Worm (Caenorhabditis elegans) whole organism, young adult: ENCODE measurements around the gene C40H1.7.

Experiments used
- B0019.2 ChIP-seq: fragments of 200-800 bp; sonication (Bioruptor generic); conservative IDR thresholded peaks from 2 replicates; pipeline ENCODE4 v1.3.6; 2022; ENCODE audit warnings: missing genetic modification reagents, missing genetic modification characterization, missing compliant biosample characterization
- B0261.1 ChIP-seq: sonication (generic microtip); optimal IDR thresholded peaks from 2 replicates; lab custom pipeline; 2016; ENCODE audit warnings: mild to moderate bottlenecking, missing genetic modification characterization, moderate library complexity, missing compliant biosample characterization
- C17E4.6 ChIP-seq: fragments of 200-800 bp; sonication (Bioruptor generic); IDR thresholded peaks from 2 replicates; pipeline ENCODE4 v1.3.6; 2022; ENCODE audit warnings: missing genetic modification reagents, missing genetic modification characterization, missing compliant biosample characterization
- F37B4.10 ChIP-seq: fragments of 200-800 bp; sonication (Bioruptor generic); IDR thresholded peaks from 2 replicates; pipeline ENCODE4 v1.3.6; 2022; ENCODE audit warnings: missing genetic modification characterization, missing compliant biosample characterization
- F39B2.1 ChIP-seq: fragments of 200-800 bp; sonication (Bioruptor generic); IDR thresholded peaks from 2 replicates; pipeline ENCODE4 v1.3.6; 2022; ENCODE audit warnings: missing genetic modification reagents, missing genetic modification characterization, missing compliant biosample characterization
- K11D2.4 ChIP-seq: fragments of 200-800 bp; sonication (Bioruptor generic); IDR thresholded peaks from 2 replicates; pipeline ENCODE4 v1.3.6; 2022; ENCODE audit warnings: missing genetic modification reagents, missing genetic modification characterization, missing compliant biosample characterization
- T07F8.4 ChIP-seq: sonication (generic microtip); optimal IDR thresholded peaks from 2 replicates; lab custom pipeline; 2016; ENCODE audit warnings: mild to moderate bottlenecking, missing genetic modification characterization, moderate library complexity, missing compliant biosample characterization
- ZK185.1 ChIP-seq: sonication (generic microtip); optimal IDR thresholded peaks from 2 replicates; lab custom pipeline; 2016; ENCODE audit warnings: mild to moderate bottlenecking, missing genetic modification characterization, missing compliant biosample characterization; ENCODE audit not compliant: poor library complexity, severe bottlenecking
- attf-3 ChIP-seq: fragments of 200-800 bp; sonication (Bioruptor generic); conservative IDR thresholded peaks from 2 replicates; pipeline ENCODE4 v1.3.6; 2022; ENCODE audit warnings: missing genetic modification reagents, missing genetic modification characterization, missing compliant biosample characterization
- attf-5 ChIP-seq: fragments of 200-800 bp; sonication (Bioruptor generic); optimal IDR thresholded peaks from 2 replicates; lab custom pipeline; 2018; ENCODE audit warnings: mild to moderate bottlenecking, missing genetic modification characterization, missing compliant biosample characterization
- bed-1 ChIP-seq: fragments of 200-800 bp; sonication (Bioruptor generic); IDR thresholded peaks from 2 replicates; pipeline ENCODE4 v1.3.6; 2022; ENCODE audit warnings: missing genetic modification reagents, missing genetic modification characterization, missing compliant biosample characterization
- cebp-2 ChIP-seq: fragments of 200-800 bp; sonication (Bioruptor generic); IDR thresholded peaks from 2 replicates; pipeline ENCODE4 v1.3.6; 2022; ENCODE audit warnings: missing genetic modification characterization, missing compliant biosample characterization
- ceh-100 ChIP-seq: fragments of 200-800 bp; sonication (Bioruptor generic); IDR thresholded peaks from 2 replicates; pipeline ENCODE4 v1.3.6; 2022; ENCODE audit warnings: missing genetic modification reagents, missing genetic modification characterization, missing compliant biosample characterization
- ceh-91 ChIP-seq: fragments of 200-800 bp; sonication (Bioruptor generic); IDR thresholded peaks from 2 replicates; pipeline ENCODE4 v1.3.6; 2022; ENCODE audit warnings: missing genetic modification reagents, missing genetic modification characterization, missing compliant biosample characterization
- dox-1 ChIP-seq: fragments of 200-800 bp; sonication (Bioruptor generic); IDR thresholded peaks from 2 replicates; pipeline ENCODE4 v1.3.6; 2022; ENCODE audit warnings: missing genetic modification reagents, missing genetic modification characterization, missing compliant biosample characterization
- dpl-1 ChIP-seq: fragments of 150-350 bp; optimal IDR thresholded peaks from 2 replicates; lab custom pipeline; 2014; ENCODE audit warnings: missing biosample characterization, missing genetic modification reagents, missing genetic modification characterization
- egl-18 ChIP-seq: fragments of 200-800 bp; sonication (Bioruptor generic); IDR thresholded peaks from 2 replicates; pipeline ENCODE4 v1.3.6; 2022; ENCODE audit warnings: missing genetic modification reagents, missing genetic modification characterization, missing compliant biosample characterization
- let-607 ChIP-seq, 2 experiments: fragments of 200-800 bp in 1 of 2; sonication (Bioruptor generic) in 1 of 2; sonication (generic microtip) in 1 of 2; optimal IDR thresholded peaks; 2 replicates each; lab custom pipeline; 2016 to 2018; ENCODE audit warnings: mild to moderate bottlenecking in 2 of 2, missing compliant biosample characterization in 2 of 2, missing genetic modification characterization in 2 of 2, moderate library complexity in 2 of 2, missing genotype in 1 of 2
- lin-26 ChIP-seq: fragments of 200-800 bp; sonication (Bioruptor generic); IDR thresholded peaks from 2 replicates; pipeline ENCODE4 v1.3.6; 2022; ENCODE audit warnings: missing genetic modification reagents, missing genetic modification characterization, missing compliant biosample characterization
- lir-1 ChIP-seq: fragments of 200-800 bp; sonication (Bioruptor generic); conservative IDR thresholded peaks from 2 replicates; pipeline ENCODE4 v1.3.6; 2022; ENCODE audit warnings: missing genetic modification reagents, missing genetic modification characterization, missing compliant biosample characterization
- lsl-1 ChIP-seq: fragments of 200-800 bp; sonication (Bioruptor generic); optimal IDR thresholded peaks from 2 replicates; lab custom pipeline; 2018; ENCODE audit warnings: mild to moderate bottlenecking, missing genetic modification characterization, moderate library complexity, missing compliant biosample characterization
- madf-10 ChIP-seq: sonication (generic microtip); optimal IDR thresholded peaks from 2 replicates; lab custom pipeline; 2016; ENCODE audit warnings: mild to moderate bottlenecking, missing genetic modification characterization, missing compliant biosample characterization
- madf-3 ChIP-seq: fragments of 200-800 bp; sonication (Bioruptor generic); IDR thresholded peaks from 2 replicates; pipeline ENCODE4 v1.3.6; 2022; ENCODE audit warnings: missing genetic modification reagents, missing genetic modification characterization, missing compliant biosample characterization
- mcd-1 ChIP-seq: fragments of 200-800 bp; sonication (Bioruptor generic); IDR thresholded peaks from 2 replicates; pipeline ENCODE4 v1.3.6; 2022; ENCODE audit warnings: missing genetic modification reagents, missing genetic modification characterization, missing compliant biosample characterization
- mel-28 ChIP-seq: sonication (generic microtip); optimal IDR thresholded peaks from 2 replicates; lab custom pipeline; 2016; ENCODE audit warnings: borderline replicate concordance, mild to moderate bottlenecking, missing genetic modification characterization, missing compliant biosample characterization
- mes-4 ChIP-seq: sonication (generic microtip); optimal IDR thresholded peaks from 2 replicates; lab custom pipeline; 2016; ENCODE audit warnings: missing genotype, missing genetic modification characterization, missing compliant biosample characterization
- mxl-1 ChIP-seq: sonication (generic microtip); optimal IDR thresholded peaks from 2 replicates; lab custom pipeline; 2016; ENCODE audit warnings: missing genetic modification characterization, missing compliant biosample characterization
- rcor-1 ChIP-seq: fragments of 200-800 bp; sonication (Bioruptor generic); IDR thresholded peaks from 2 replicates; pipeline ENCODE4 v1.3.6; 2022; ENCODE audit warnings: missing genetic modification reagents, missing genetic modification characterization, missing compliant biosample characterization
- rec-8 ChIP-seq, 2 experiments: sonication (generic microtip); optimal IDR thresholded peaks; 2 replicates each; lab custom pipeline; 2016; ENCODE audit warnings: mild to moderate bottlenecking in 2 of 2, missing genetic modification characterization in 2 of 2, missing genetic modification reagents in 2 of 2, missing genotype in 2 of 2, missing biosample characterization in 1 of 2, missing compliant biosample characterization in 1 of 2, moderate library complexity in 1 of 2
- sdz-38 ChIP-seq: sonication (generic microtip); optimal IDR thresholded peaks from 2 replicates; lab custom pipeline; 2016; ENCODE audit warnings: missing genotype, missing genetic modification characterization, missing compliant biosample characterization
- snpc-1.1 ChIP-seq: sonication (generic microtip); optimal IDR thresholded peaks from 2 replicates; lab custom pipeline; 2017; ENCODE audit warnings: missing genetic modification characterization, mild to moderate bottlenecking, missing compliant biosample characterization, antibody characterized with exemption, moderate library complexity, missing genotype, missing genetic modification reagents; ENCODE audit not compliant: insufficient read depth
- unc-130 ChIP-seq: sonication (generic microtip); optimal IDR thresholded peaks from 2 replicates; lab custom pipeline; 2016; ENCODE audit warnings: missing genetic modification reagents, missing genetic modification characterization, missing compliant biosample characterization
- xnd-1 ChIP-seq: sonication (generic microtip); optimal IDR thresholded peaks from 2 replicates; lab custom pipeline; 2016; ENCODE audit warnings: missing genotype, missing genetic modification reagents, missing genetic modification characterization, missing compliant biosample characterization
- zfh-2 ChIP-seq: fragments of 200-800 bp; sonication (Bioruptor generic); conservative IDR thresholded peaks from 2 replicates; pipeline ENCODE4 v1.3.6; 2022; ENCODE audit warnings: missing genetic modification reagents, missing genetic modification characterization, missing compliant biosample characterization
- ztf-18 ChIP-seq: sonication (generic microtip); optimal IDR thresholded peaks from 2 replicates; lab custom pipeline; 2016; ENCODE audit warnings: missing genotype, mild to moderate bottlenecking, missing genetic modification characterization, missing compliant biosample characterization
- ztf-25 ChIP-seq: fragments of 200-800 bp; sonication (Bioruptor generic); IDR thresholded peaks from 2 replicates; pipeline ENCODE4 v1.3.6; 2022; ENCODE audit warnings: missing genetic modification reagents, missing genetic modification characterization, missing compliant biosample characterization
- ztf-3 ChIP-seq: fragments of 200-800 bp; sonication (Bioruptor generic); optimal IDR thresholded peaks from 2 replicates; lab custom pipeline; 2018; ENCODE audit warnings: mild to moderate bottlenecking, missing genetic modification characterization, missing compliant biosample characterization

Gene C40H1.7

DNA sequence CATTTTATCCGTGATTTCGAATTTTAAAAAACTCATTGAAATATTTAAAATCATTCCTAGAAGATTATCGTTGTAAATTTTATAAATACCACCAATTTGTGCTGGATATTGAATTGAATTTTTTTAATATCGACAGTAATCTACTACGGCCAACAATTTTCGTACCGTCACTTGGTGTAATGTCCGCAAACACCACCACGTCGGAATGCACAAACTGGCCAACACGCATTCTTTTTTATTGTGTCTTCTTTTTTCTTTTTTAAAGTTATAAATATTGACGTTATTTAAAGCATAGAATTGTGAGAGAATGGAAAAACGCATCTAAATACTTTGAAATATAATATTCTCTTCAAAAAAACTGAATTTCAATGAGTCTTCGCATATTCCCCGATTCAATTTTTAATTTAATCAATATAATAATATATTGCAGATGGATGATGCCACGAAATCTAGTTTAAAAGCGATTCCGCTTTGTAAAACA lies 6.3 kb downstream of the C40H1.7 start, which contains the start of gene ufc-1:
ufc-1 (plus strand) TSS at position 431 of the 481 bp plus-strand sequence.
- TF ChIP-seq let-607 (tag; optimal IDR thresholded peaks at IDR 0.05; lab: Kevin White, UChicago) (peak; percentile 52 to 86), K11D2.4 (no peak), lsl-1 (GFP tag; lab: Kevin White, UChicago) (peak; percentile 20)

DNA sequence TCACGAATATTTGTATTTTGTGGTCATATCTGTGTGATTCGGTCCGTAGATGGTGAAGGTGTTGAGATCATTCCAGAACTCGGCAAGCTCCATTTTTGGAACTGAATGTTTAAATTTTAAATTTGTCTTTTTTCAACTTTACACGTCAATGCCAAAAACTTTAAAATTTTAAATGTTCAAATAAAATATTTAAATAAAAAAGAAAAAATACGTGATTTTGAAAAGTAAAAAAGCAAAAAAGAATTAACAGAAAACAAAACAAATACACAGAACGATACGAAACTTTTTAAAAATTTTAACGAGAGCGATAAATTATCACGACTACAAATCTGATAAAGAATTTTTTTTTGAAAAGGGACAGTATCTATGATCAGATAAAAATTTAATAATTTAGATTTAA lies 9.3 kb downstream of the C40H1.7 start, which contains the start of gene elo-4:
elo-4 (minus strand) TSS at position 101 of the 400 bp plus-strand sequence.
- TF ChIP-seq rcor-1 (no peak), F37B4.10 (GFP tag; lab: Robert Waterston, UW) (no peak), mxl-1 (no peak), rec-8 (tag; optimal IDR thresholded peaks at IDR 0.05; lab: Kevin White, UChicago) (no peak), attf-3 (GFP tag; lab: Robert Waterston, UW) (no peak), ceh-91 (GFP tag; lab: Robert Waterston, UW) (no peak), lir-1 (GFP tag; lab: Robert Waterston, UW) (no peak), B0261.1 (tag; lab: Kevin White, UChicago) (no peak)

ce11 chrIII:9335076-9335475 lies 10.3 kb downstream of the C40H1.7 start:
- TF ChIP-seq mel-28 (tag; lab: Kevin White, UChicago): no peak
- no peak for TF ChIP-seq lin-26 (GFP tag; lab: Robert Waterston, UW)
- TF ChIP-seq sdz-38 (tag; lab: Kevin White, UChicago): no peak
- TF ChIP-seq dox-1 (GFP tag; lab: Robert Waterston, UW): no peak
- no peak for TF ChIP-seq F39B2.1

DNA sequence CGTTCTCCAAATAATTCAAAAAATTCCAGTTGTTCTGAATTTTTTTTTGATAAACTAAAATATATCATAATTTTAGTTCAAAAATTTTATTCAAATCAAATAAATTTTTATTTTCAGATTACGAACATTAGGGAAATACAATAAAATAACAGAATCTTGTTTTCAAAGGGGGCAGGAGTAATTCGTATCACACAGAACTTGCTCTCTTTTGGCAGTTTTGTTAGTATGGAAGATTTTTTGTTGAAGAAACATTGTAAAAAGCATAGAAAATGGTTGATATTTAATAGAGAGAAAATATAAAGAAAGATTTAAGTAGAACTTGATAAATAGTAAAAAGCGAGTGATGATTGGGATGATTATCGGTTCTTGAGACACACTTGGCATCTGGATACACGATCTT lies 12.0 kb downstream of the C40H1.7 start:
- TF ChIP-seq cebp-2 (GFP tag; lab: Robert Waterston, UW) (no peak), ztf-3 (GFP tag; lab: Kevin White, UChicago) (no peak), attf-5 (GFP tag; lab: Kevin White, UChicago) (no peak), unc-130 (no peak), madf-3 (no peak), ztf-25 (GFP tag; lab: Robert Waterston, UW) (no peak), B0019.2 (GFP tag; lab: Robert Waterston, UW) (no peak), ceh-100 (no peak), xnd-1 (tag; lab: Kevin White, UChicago) (no peak), madf-10 (tag; lab: Kevin White, UChicago) (no peak), snpc-1.1 (tag; lab: Kevin White, UChicago) (no peak), ZK185.1 (tag; lab: Kevin White, UChicago) (no peak), lir-1 (GFP tag; lab: Robert Waterston, UW) (no peak), B0261.1 (tag; lab: Kevin White, UChicago) (no peak), ztf-18 (no peak), C17E4.6 (GFP tag; lab: Robert Waterston, UW) (no peak), bed-1 (GFP tag; lab: Robert Waterston, UW) (no peak), mes-4 (no peak)

- no peak for TF ChIP-seq dpl-1 (GFP tag; lab: Kevin White, UChicago)
- no peak for TF ChIP-seq mcd-1 (GFP tag; lab: Robert Waterston, UW)
- no peak for TF ChIP-seq T07F8.4 (tag; lab: Kevin White, UChicago)
- TF ChIP-seq egl-18 (GFP tag; lab: Robert Waterston, UW): no peak
- TF ChIP-seq mel-28 (tag; lab: Kevin White, UChicago): no peak
- no peak for TF ChIP-seq zfh-2 (GFP tag; lab: Robert Waterston, UW)
Observed at ce11 chrIII:9337968-9338367, 13.1 kb downstream of the C40H1.7 start.
